Worm (Caenorhabditis elegans) whole organism, young adult: ENCODE measurements around the gene W06G6.9.

ENCODE experiments used
- B0019.2 ChIP-seq: fragments of 200-800 bp; sonication (Bioruptor generic); conservative IDR thresholded peaks from 2 replicates; pipeline ENCODE4 v1.3.6; 2022; ENCODE audit warnings: missing genetic modification reagents, missing genetic modification characterization, missing compliant biosample characterization
- C06A6.2 ChIP-seq: fragments of 200-800 bp; sonication (Bioruptor generic); conservative IDR thresholded peaks from 2 replicates; pipeline ENCODE4 v1.3.6; 2022; ENCODE audit warnings: missing genetic modification characterization, missing compliant biosample characterization
- D2030.7 ChIP-seq: fragments of 200-800 bp; sonication (Bioruptor generic); IDR thresholded peaks from 2 replicates; pipeline ENCODE4 v1.3.6; 2022; ENCODE audit warnings: missing genetic modification reagents, missing genetic modification characterization, missing compliant biosample characterization
- F49E8.2 ChIP-seq: sonication (generic microtip); optimal IDR thresholded peaks from 3 replicates; lab custom pipeline; 2017; ENCODE audit warnings: missing genetic modification characterization, mild to moderate bottlenecking, missing compliant biosample characterization, antibody characterized with exemption, moderate library complexity; ENCODE audit not compliant: insufficient read depth
- F57C9.4 ChIP-seq: sonication (generic microtip); optimal IDR thresholded peaks from 2 replicates; lab custom pipeline; 2017; ENCODE audit warnings: mild to moderate bottlenecking, missing genetic modification characterization, missing compliant biosample characterization
- K12H6.12 ChIP-seq: fragments of 200-800 bp; sonication (Bioruptor generic); optimal IDR thresholded peaks from 2 replicates; lab custom pipeline; 2018; ENCODE audit warnings: mild to moderate bottlenecking, missing genetic modification characterization, missing compliant biosample characterization
- Y53G8AR.9 ChIP-seq: fragments of 200-800 bp; sonication (Bioruptor generic); conservative IDR thresholded peaks from 2 replicates; pipeline ENCODE4 v1.3.6; 2022; ENCODE audit warnings: missing genetic modification reagents, missing genetic modification characterization, missing compliant biosample characterization
- Y67H2A.10 ChIP-seq: fragments of 200-800 bp; sonication (Bioruptor generic); conservative IDR thresholded peaks from 2 replicates; pipeline ENCODE4 v1.3.6; 2022; ENCODE audit warnings: missing genetic modification reagents, missing genetic modification characterization, missing compliant biosample characterization
- ama-1 ChIP-seq, 3 experiments: fragments of 150-350 bp in 1 of 3; sonication (generic microtip) in 2 of 3; optimal IDR thresholded peaks; 2 replicates each; lab custom pipeline; 2014 to 2018; ENCODE audit warnings: missing biosample characterization in 2 of 3, missing genetic modification characterization in 2 of 3, missing genetic modification reagents in 2 of 3
- aptf-2 ChIP-seq: fragments of 200-800 bp; sonication (Bioruptor generic); conservative IDR thresholded peaks from 2 replicates; pipeline ENCODE4 v1.3.6; 2022; ENCODE audit warnings: missing genetic modification reagents, missing genetic modification characterization, missing compliant biosample characterization
- atf-7 ChIP-seq: sonication (generic microtip); optimal IDR thresholded peaks from 2 replicates; lab custom pipeline; 2017; ENCODE audit warnings: mild to moderate bottlenecking, missing genetic modification characterization, missing compliant biosample characterization
- athp-1 ChIP-seq: sonication (generic microtip); optimal IDR thresholded peaks from 2 replicates; lab custom pipeline; 2017; ENCODE audit warnings: mild to moderate bottlenecking, missing genetic modification characterization, missing compliant biosample characterization
- attf-3 ChIP-seq: fragments of 200-800 bp; sonication (Bioruptor generic); conservative IDR thresholded peaks from 2 replicates; pipeline ENCODE4 v1.3.6; 2022; ENCODE audit warnings: missing genetic modification reagents, missing genetic modification characterization, missing compliant biosample characterization
- attf-6 ChIP-seq: fragments of 200-800 bp; sonication (Bioruptor generic); IDR thresholded peaks from 2 replicates; pipeline ENCODE4 v1.3.6; 2022; ENCODE audit warnings: missing genetic modification reagents, missing genetic modification characterization, missing compliant biosample characterization
- bed-1 ChIP-seq: fragments of 200-800 bp; sonication (Bioruptor generic); IDR thresholded peaks from 2 replicates; pipeline ENCODE4 v1.3.6; 2022; ENCODE audit warnings: missing genetic modification reagents, missing genetic modification characterization, missing compliant biosample characterization
- bed-2 ChIP-seq: fragments of 200-800 bp; sonication (Bioruptor generic); IDR thresholded peaks from 2 replicates; pipeline ENCODE4 v1.3.6; 2022; ENCODE audit warnings: missing genetic modification reagents, missing genetic modification characterization, missing compliant biosample characterization
- cebp-1 ChIP-seq, 2 experiments: fragments of 200-800 bp in 1 of 2; sonication (Bioruptor generic) in 1 of 2; sonication (generic microtip) in 1 of 2; IDR thresholded peaks in 1 of 2; optimal IDR thresholded peaks in 1 of 2; 2 replicates each; pipeline versions ENCODE4 v1.3.6 to Lab custom; 2017 to 2022; ENCODE audit warnings: missing compliant biosample characterization in 2 of 2, missing genetic modification characterization in 2 of 2, mild to moderate bottlenecking in 1 of 2, missing genetic modification reagents in 1 of 2, moderate library complexity in 1 of 2
- ceh-58 ChIP-seq: fragments of 200-800 bp; sonication (Bioruptor generic); IDR thresholded peaks from 2 replicates; pipeline ENCODE4 v1.3.6; 2022; ENCODE audit warnings: missing genetic modification characterization, missing compliant biosample characterization
- ceh-79 ChIP-seq: sonication (generic microtip); optimal IDR thresholded peaks from 2 replicates; lab custom pipeline; 2017; ENCODE audit warnings: mild to moderate bottlenecking, missing genetic modification characterization, missing compliant biosample characterization
- die-1 ChIP-seq: sonication (generic microtip); optimal IDR thresholded peaks from 2 replicates; lab custom pipeline; 2016; ENCODE audit warnings: missing genotype, mild to moderate bottlenecking, missing genetic modification characterization, missing compliant biosample characterization
- dox-1 ChIP-seq: fragments of 200-800 bp; sonication (Bioruptor generic); IDR thresholded peaks from 2 replicates; pipeline ENCODE4 v1.3.6; 2022; ENCODE audit warnings: missing genetic modification reagents, missing genetic modification characterization, missing compliant biosample characterization
- dpff-1 ChIP-seq: sonication (generic microtip); optimal IDR thresholded peaks from 2 replicates; lab custom pipeline; 2017; ENCODE audit warnings: mild to moderate bottlenecking, missing genetic modification characterization, missing compliant biosample characterization
- dpl-1 ChIP-seq: fragments of 150-350 bp; optimal IDR thresholded peaks from 2 replicates; lab custom pipeline; 2014; ENCODE audit warnings: missing biosample characterization, missing genetic modification reagents, missing genetic modification characterization
- efl-1 ChIP-seq: fragments of 150-350 bp; optimal IDR thresholded peaks from 2 replicates; lab custom pipeline; 2014; ENCODE audit warnings: missing biosample characterization, missing genetic modification reagents, missing genetic modification characterization
- egl-44 ChIP-seq: fragments of 200-800 bp; sonication (Bioruptor generic); IDR thresholded peaks from 2 replicates; pipeline ENCODE4 v1.3.6; 2022; ENCODE audit warnings: missing genetic modification reagents, missing genetic modification characterization, missing compliant biosample characterization
- egrh-3 ChIP-seq: fragments of 200-800 bp; sonication (Bioruptor generic); IDR thresholded peaks from 2 replicates; pipeline ENCODE4 v1.3.6; 2022; ENCODE audit warnings: missing genetic modification reagents, missing genetic modification characterization, missing compliant biosample characterization
- him-1 ChIP-seq: sonication (generic microtip); optimal IDR thresholded peaks from 2 replicates; lab custom pipeline; 2016; ENCODE audit warnings: missing genotype, missing genetic modification reagents, missing genetic modification characterization, missing compliant biosample characterization
- hlh-12 ChIP-seq: sonication (generic microtip); optimal IDR thresholded peaks from 2 replicates; lab custom pipeline; 2016; ENCODE audit warnings: missing genetic modification characterization, missing compliant biosample characterization
- hlh-26 ChIP-seq: fragments of 200-800 bp; sonication (Bioruptor generic); conservative IDR thresholded peaks from 2 replicates; pipeline ENCODE4 v1.3.6; 2022; ENCODE audit warnings: missing genetic modification reagents, missing genetic modification characterization, missing compliant biosample characterization
- lin-40 ChIP-seq: sonication (generic microtip); optimal IDR thresholded peaks from 2 replicates; lab custom pipeline; 2016; ENCODE audit warnings: missing genetic modification characterization, mild to moderate bottlenecking, missing compliant biosample characterization, missing genotype, missing genetic modification reagents
- madf-10 ChIP-seq: sonication (generic microtip); optimal IDR thresholded peaks from 2 replicates; lab custom pipeline; 2016; ENCODE audit warnings: mild to moderate bottlenecking, missing genetic modification characterization, missing compliant biosample characterization
- madf-3 ChIP-seq: fragments of 200-800 bp; sonication (Bioruptor generic); IDR thresholded peaks from 2 replicates; pipeline ENCODE4 v1.3.6; 2022; ENCODE audit warnings: missing genetic modification reagents, missing genetic modification characterization, missing compliant biosample characterization
- madf-8 ChIP-seq: fragments of 200-800 bp; sonication (Bioruptor generic); conservative IDR thresholded peaks from 2 replicates; pipeline ENCODE4 v1.3.6; 2022; ENCODE audit warnings: missing genetic modification reagents, missing genetic modification characterization, missing compliant biosample characterization
- mel-28 ChIP-seq: sonication (generic microtip); optimal IDR thresholded peaks from 2 replicates; lab custom pipeline; 2016; ENCODE audit warnings: borderline replicate concordance, mild to moderate bottlenecking, missing genetic modification characterization, missing compliant biosample characterization
- mxl-1 ChIP-seq: sonication (generic microtip); optimal IDR thresholded peaks from 2 replicates; lab custom pipeline; 2016; ENCODE audit warnings: missing genetic modification characterization, missing compliant biosample characterization
- nfyb-1 ChIP-seq: fragments of 200-800 bp; sonication (Bioruptor generic); IDR thresholded peaks from 2 replicates; pipeline ENCODE4 v1.3.6; 2022; ENCODE audit warnings: missing genetic modification reagents, missing genetic modification characterization, missing compliant biosample characterization
- nhr-27 ChIP-seq: fragments of 200-800 bp; sonication (Bioruptor generic); optimal IDR thresholded peaks from 2 replicates; lab custom pipeline; 2018; ENCODE audit warnings: mild to moderate bottlenecking, missing genetic modification characterization, moderate library complexity, missing compliant biosample characterization
- nhr-80 ChIP-seq: sonication (generic microtip); optimal IDR thresholded peaks from 2 replicates; lab custom pipeline; 2016; ENCODE audit warnings: missing genetic modification characterization, missing compliant biosample characterization
- nhr-90 ChIP-seq: sonication (generic microtip); optimal IDR thresholded peaks from 2 replicates; lab custom pipeline; 2016; ENCODE audit warnings: missing genotype, mild to moderate bottlenecking, missing genetic modification characterization, missing compliant biosample characterization
- rcor-1 ChIP-seq: fragments of 200-800 bp; sonication (Bioruptor generic); IDR thresholded peaks from 2 replicates; pipeline ENCODE4 v1.3.6; 2022; ENCODE audit warnings: missing genetic modification reagents, missing genetic modification characterization, missing compliant biosample characterization
- snpc-4 ChIP-seq, 5 experiments: fragments of 150-350 bp in 1 of 5; sonication (generic microtip) in 4 of 5; optimal IDR thresholded peaks; 2 replicates each; lab custom pipeline; 2014 to 2018; ENCODE audit warnings: missing genetic modification characterization in 5 of 5, missing biosample characterization in 3 of 5, antibody characterized with exemption in 2 of 5, mild to moderate bottlenecking in 2 of 5, missing compliant biosample characterization in 2 of 5, missing genotype in 2 of 5, moderate library complexity in 2 of 5, missing genetic modification reagents in 1 of 5
- somi-1 ChIP-seq: fragments of 200-800 bp; sonication (Bioruptor generic); optimal IDR thresholded peaks from 2 replicates; lab custom pipeline; 2018; ENCODE audit warnings: mild to moderate bottlenecking, missing genetic modification characterization, missing compliant biosample characterization
- tlf-1 ChIP-seq: fragments of 200-800 bp; sonication (Bioruptor generic); optimal IDR thresholded peaks from 2 replicates; lab custom pipeline; 2018; ENCODE audit warnings: mild to moderate bottlenecking, missing genetic modification characterization, missing compliant biosample characterization
- xnd-1 ChIP-seq: sonication (generic microtip); optimal IDR thresholded peaks from 2 replicates; lab custom pipeline; 2016; ENCODE audit warnings: missing genotype, missing genetic modification reagents, missing genetic modification characterization, missing compliant biosample characterization
- zim-3 ChIP-seq: sonication (generic microtip); optimal IDR thresholded peaks from 2 replicates; lab custom pipeline; 2017; ENCODE audit warnings: mild to moderate bottlenecking, missing genetic modification characterization, moderate library complexity, missing compliant biosample characterization
- ztf-18 ChIP-seq: sonication (generic microtip); optimal IDR thresholded peaks from 2 replicates; lab custom pipeline; 2016; ENCODE audit warnings: missing genotype, mild to moderate bottlenecking, missing genetic modification characterization, missing compliant biosample characterization
- ztf-22 ChIP-seq: fragments of 200-800 bp; sonication (Bioruptor generic); optimal IDR thresholded peaks from 2 replicates; lab custom pipeline; 2018; ENCODE audit warnings: mild to moderate bottlenecking, missing genetic modification characterization, moderate library complexity, missing compliant biosample characterization
- ztf-6 ChIP-seq: fragments of 200-800 bp; sonication (Bioruptor generic); IDR thresholded peaks from 2 replicates; pipeline ENCODE4 v1.3.6; 2022; ENCODE audit warnings: missing genetic modification reagents, missing genetic modification characterization, missing compliant biosample characterization

W06G6.9 gene

DNA sequence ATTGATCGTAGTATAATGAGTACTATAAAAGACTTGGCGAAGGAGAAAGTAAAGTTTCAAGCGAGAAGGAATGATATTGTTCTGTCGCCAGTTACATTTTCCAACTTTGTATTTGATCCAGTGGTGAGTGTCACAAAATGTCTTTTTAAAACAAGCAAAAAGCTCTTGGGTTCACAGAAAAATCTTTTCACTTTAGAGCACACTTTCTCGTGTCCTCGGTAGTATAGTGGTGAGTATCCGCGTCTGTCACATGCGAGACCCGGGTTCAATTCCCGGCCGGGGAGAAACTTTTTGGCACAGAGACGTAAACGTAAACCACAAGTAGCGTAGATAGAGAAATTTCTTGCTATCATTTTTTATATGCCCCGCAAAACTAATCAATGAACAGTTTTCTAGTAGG is 5.9 kb downstream of the W06G6.9 start (continued):
- TF ChIP-seq dpff-1 (tag; lab: Kevin White, UChicago) (no peak), die-1 (peak; percentile 69), lin-40 (tag; lab: Kevin White, UChicago) (no peak), K12H6.12 (no peak), somi-1 (no peak), D2030.7 (peak; percentile 37; the same call in 1 of the 2 replicates), atf-7 (no peak), madf-10 (tag; lab: Kevin White, UChicago) (peak; percentile 8), zim-3 (tag; lab: Kevin White, UChicago) (no peak), rcor-1 (GFP tag; lab: Robert Waterston, UW) (no peak), C06A6.2 (no peak), Y67H2A.10 (no peak), athp-1 (peak; percentile 7), mxl-1 (peak; percentile 25), egrh-3 (GFP tag; lab: Robert Waterston, UW) (no peak), xnd-1 (no peak), F57C9.4 (tag; lab: Kevin White, UChicago) (no peak), nhr-90 (peak; percentile 64), egl-44 (GFP tag; lab: Robert Waterston, UW) (no peak), madf-3 (no peak), nhr-27 (tag; lab: Kevin White, UChicago) (no peak), snpc-4 (GFP tag; optimal IDR thresholded peaks at IDR 0.05; lab: Kevin White, UChicago) (peak; percentile 63), snpc-4 (tag; optimal IDR thresholded peaks at IDR 0.05; lab: Kevin White, UChicago) (peak in 2 of 4 experiments; percentile 18 to 83), ztf-18 (peak; percentile 46), him-1 (peak; percentile 71), Y53G8AR.9 (GFP tag; lab: Robert Waterston, UW) (no peak), ztf-22 (no peak), F49E8.2 (tag; lab: Kevin White, UChicago) (peak; percentile 10), hlh-26 (GFP tag; lab: Robert Waterston, UW) (no peak), bed-1 (no peak), ceh-79 (no peak), efl-1 (GFP tag; lab: Kevin White, UChicago) (no peak), bed-2 (no peak), dpl-1 (GFP tag; lab: Kevin White, UChicago) (no peak), nhr-80 (peak; percentile 5), tlf-1 (GFP tag; lab: Kevin White, UChicago) (no peak), mel-28 (no peak), madf-8 (GFP tag; lab: Robert Waterston, UW) (no peak), dox-1 (GFP tag; lab: Robert Waterston, UW) (peak; percentile 72), ztf-6 (no peak), B0019.2 (GFP tag; lab: Robert Waterston, UW) (no peak), attf-6 (GFP tag; lab: Robert Waterston, UW) (peak; percentile 83), aptf-2 (GFP tag; lab: Robert Waterston, UW) (no peak), attf-3 (GFP tag; lab: Robert Waterston, UW) (no peak), nfyb-1 (GFP tag; lab: Robert Waterston, UW) (peak; percentile 70), cebp-1 (GFP tag; IDR thresholded peaks at IDR 0.05; lab: Robert Waterston, UW) (no peak), cebp-1 (tag; optimal IDR thresholded peaks at IDR 0.05; lab: Kevin White, UChicago) (no peak), hlh-12 (tag; lab: Kevin White, UChicago) (no peak), ceh-58 (GFP tag; lab: Robert Waterston, UW) (no peak), ama-1 (optimal IDR thresholded peaks at IDR 0.05; lab: Kevin White, UChicago) (no peak), ama-1 (GFP tag; optimal IDR thresholded peaks at IDR 0.05; lab: Kevin White, UChicago) (no peak)
